Fruit fly (Drosophila melanogaster): Measurements from ENCODE around the gene CG42487.

Gene CG42487

DNA sequence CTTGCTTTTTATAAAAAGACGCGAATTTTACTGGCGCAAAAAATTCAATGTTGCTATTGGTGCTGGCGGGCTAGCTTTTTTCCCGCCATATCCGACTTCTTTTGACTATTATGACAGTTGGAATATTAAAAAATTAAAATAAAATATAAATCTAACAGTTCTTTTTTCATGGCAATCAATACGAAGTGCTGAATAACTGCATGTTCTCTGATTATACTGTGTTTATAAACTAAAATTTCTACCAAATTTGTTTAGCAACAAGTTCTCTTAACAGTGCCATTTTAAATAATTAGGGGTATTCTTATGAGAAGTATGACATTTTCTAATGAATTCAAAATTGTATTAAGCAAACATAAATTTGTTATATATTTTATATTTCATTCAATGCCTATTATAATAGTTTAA, 39.7 kb downstream of the CG42487 start, which contains the start of gene Boh1:
Gene Boh1 (minus strand): TSS at position 76 of the 405 bp plus-strand sequence.
- TF ChIP-seq CG8478 (optimal IDR thresholded peaks at IDR 0.05) (no peak), CTCF (optimal IDR thresholded peaks at IDR 0.05) (no peak)

- TF ChIP-seq CTCF (optimal IDR thresholded peaks at IDR 0.05) (no peak), CG8478 (optimal IDR thresholded peaks at IDR 0.05) (no peak)
Measured at dm6 chr3R:27916355-27917019, 42.6 kb downstream of the CG42487 start, which contains the start of the genes CG5003 and mRpS22. Gene CG5003, minus strand, starts transcription at chr3R:27916516. Gene mRpS22, plus strand, starts transcription at chr3R:27916908.

DNA sequence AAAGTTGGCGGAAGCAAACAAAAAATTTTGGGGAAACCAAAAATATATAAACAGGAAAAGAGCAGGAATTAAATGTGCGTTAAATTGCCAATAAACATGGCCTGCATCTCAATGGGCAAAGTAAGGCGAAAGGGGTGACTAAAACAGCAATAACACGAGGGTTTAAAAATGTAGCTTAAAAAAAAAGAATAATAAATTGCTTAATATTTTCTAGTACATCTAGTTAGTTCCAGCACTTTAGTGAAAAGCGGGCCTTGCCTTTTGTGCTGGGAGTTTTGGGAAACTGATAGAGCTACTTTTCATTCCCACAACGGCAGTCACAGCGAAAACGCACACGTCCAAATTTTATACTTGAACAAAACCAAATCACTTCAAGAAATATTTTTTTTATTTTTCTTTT, 46.9 kb downstream of the CG42487 start, which contains the start of gene mil:
Gene mil (plus strand): TSS at position 301 of the 400 bp plus-strand sequence.
- no peak for TF ChIP-seq CTCF (optimal IDR thresholded peaks at IDR 0.05)
- no peak for TF ChIP-seq CG8478 (optimal IDR thresholded peaks at IDR 0.05)

Measured in S2 (cell line).